Worm (Caenorhabditis elegans) whole organism, mixed stage, embryonic: ENCODE data around the gene Y17D7C.1.

ENCODE experiments used
- ceh-39 ChIP-seq: fragments of 150-350 bp; optimal IDR thresholded peaks from 2 replicates; lab custom pipeline; 2014; ENCODE audit warnings: missing biosample characterization, missing genetic modification characterization
- ceh-43 ChIP-seq: fragments of 200-800 bp; sonication (Bioruptor generic); optimal IDR thresholded peaks from 2 replicates; lab custom pipeline; 2018; ENCODE audit warnings: mild to moderate bottlenecking, missing genetic modification characterization, moderate library complexity, missing compliant biosample characterization
- ceh-83 ChIP-seq: fragments of 200-800 bp; sonication (Bioruptor generic); optimal IDR thresholded peaks from 2 replicates; lab custom pipeline; 2018; ENCODE audit warnings: mild to moderate bottlenecking, missing genetic modification characterization, missing compliant biosample characterization
- ces-1 ChIP-seq: fragments of 150-350 bp; optimal IDR thresholded peaks from 2 replicates; lab custom pipeline; 2014; ENCODE audit warnings: missing biosample characterization, missing genetic modification reagents, missing genetic modification characterization
- cnd-1 ChIP-seq: fragments of 200-800 bp; sonication (Bioruptor generic); optimal IDR thresholded peaks from 2 replicates; lab custom pipeline; 2018; ENCODE audit warnings: mild to moderate bottlenecking, missing genetic modification characterization, missing compliant biosample characterization
- drap-1 ChIP-seq: fragments of 200-800 bp; sonication (Bioruptor generic); optimal IDR thresholded peaks from 3 replicates; lab custom pipeline; 2018; ENCODE audit warnings: mild to moderate bottlenecking, missing genetic modification characterization, missing compliant biosample characterization
- elt-1 ChIP-seq: sonication (generic microtip); optimal IDR thresholded peaks from 2 replicates; lab custom pipeline; 2017; ENCODE audit warnings: missing genetic modification characterization, mild to moderate bottlenecking, missing compliant biosample characterization, antibody characterized with exemption, moderate library complexity, borderline replicate concordance; ENCODE audit not compliant: insufficient read depth
- flh-1 ChIP-seq: fragments of 200-800 bp; sonication (Bioruptor generic); optimal IDR thresholded peaks from 2 replicates; lab custom pipeline; 2018; ENCODE audit warnings: mild to moderate bottlenecking, missing genetic modification characterization, moderate library complexity, missing compliant biosample characterization
- ham-2 ChIP-seq: fragments of 200-800 bp; sonication (Bioruptor generic); optimal IDR thresholded peaks from 2 replicates; lab custom pipeline; 2018; ENCODE audit warnings: mild to moderate bottlenecking, missing genetic modification characterization, missing compliant biosample characterization
- lin-13 ChIP-seq: fragments of 150-350 bp; optimal IDR thresholded peaks from 2 replicates; lab custom pipeline; 2014; ENCODE audit warnings: missing biosample characterization, missing genetic modification characterization
- lin-32 ChIP-seq: fragments of 200-800 bp; sonication (Bioruptor generic); optimal IDR thresholded peaks from 2 replicates; lab custom pipeline; 2018; ENCODE audit warnings: mild to moderate bottlenecking, missing genetic modification characterization, missing compliant biosample characterization
- lsy-2 ChIP-seq: fragments of 150-350 bp; optimal IDR thresholded peaks from 2 replicates; lab custom pipeline; 2014; ENCODE audit warnings: missing biosample characterization, missing genetic modification characterization
- mep-1 ChIP-seq: fragments of 150-350 bp; optimal IDR thresholded peaks from 2 replicates; lab custom pipeline; 2017; ENCODE audit warnings: missing biosample characterization, missing genetic modification reagents, missing genetic modification characterization, inconsistent platforms
- mls-2 ChIP-seq: sonication (generic microtip); optimal IDR thresholded peaks from 2 replicates; lab custom pipeline; 2016; ENCODE audit warnings: mild to moderate bottlenecking, missing genetic modification characterization, moderate library complexity, missing compliant biosample characterization
- nhr-2 ChIP-seq: fragments of 150-350 bp; optimal IDR thresholded peaks from 2 replicates; lab custom pipeline; 2014; ENCODE audit warnings: missing biosample characterization, missing genetic modification characterization
- nhr-237 ChIP-seq: fragments of 150-350 bp; optimal IDR thresholded peaks from 2 replicates; lab custom pipeline; 2014; ENCODE audit warnings: missing biosample characterization, missing genetic modification characterization
- nhr-28 ChIP-seq: fragments of 150-350 bp; optimal IDR thresholded peaks from 2 replicates; lab custom pipeline; 2014; ENCODE audit warnings: missing biosample characterization, missing genetic modification characterization
- nhr-76 ChIP-seq: sonication (generic microtip); optimal IDR thresholded peaks from 2 replicates; lab custom pipeline; 2017; ENCODE audit warnings: missing biosample characterization, missing genetic modification characterization
- pha-4 ChIP-seq: fragments of 150-350 bp; optimal IDR thresholded peaks from 2 replicates; lab custom pipeline; 2018; ENCODE audit warnings: missing biosample characterization, missing genetic modification reagents, missing genetic modification characterization
- sem-2 ChIP-seq: fragments of 200-800 bp; sonication (Bioruptor generic); optimal IDR thresholded peaks from 2 replicates; lab custom pipeline; 2018; ENCODE audit warnings: mild to moderate bottlenecking, missing genetic modification characterization, missing compliant biosample characterization
- snpc-4 ChIP-seq: fragments of 150-350 bp; optimal IDR thresholded peaks from 2 replicates; lab custom pipeline; 2014; ENCODE audit warnings: missing biosample characterization, missing genetic modification characterization
- sptf-1 ChIP-seq: sonication (generic microtip); optimal IDR thresholded peaks from 2 replicates; lab custom pipeline; 2017; ENCODE audit warnings: mild to moderate bottlenecking, missing genetic modification characterization, moderate library complexity, missing compliant biosample characterization
- tbx-8 ChIP-seq: fragments of 200-800 bp; sonication (Bioruptor generic); optimal IDR thresholded peaks from 2 replicates; lab custom pipeline; 2018; ENCODE audit warnings: mild to moderate bottlenecking, missing genetic modification characterization, moderate library complexity, missing compliant biosample characterization
- unc-39 ChIP-seq: fragments of 150-350 bp; optimal IDR thresholded peaks from 2 replicates; lab custom pipeline; 2014; ENCODE audit warnings: missing biosample characterization, missing genetic modification characterization
- unc-62 ChIP-seq: fragments of 150-350 bp; optimal IDR thresholded peaks from 2 replicates; lab custom pipeline; 2014; ENCODE audit warnings: missing biosample characterization, missing genetic modification reagents, missing genetic modification characterization
- zip-8 ChIP-seq: fragments of 150-350 bp; optimal IDR thresholded peaks from 2 replicates; lab custom pipeline; 2014; ENCODE audit warnings: missing biosample characterization, missing genetic modification characterization

Y17D7C.1 gene

DNA sequence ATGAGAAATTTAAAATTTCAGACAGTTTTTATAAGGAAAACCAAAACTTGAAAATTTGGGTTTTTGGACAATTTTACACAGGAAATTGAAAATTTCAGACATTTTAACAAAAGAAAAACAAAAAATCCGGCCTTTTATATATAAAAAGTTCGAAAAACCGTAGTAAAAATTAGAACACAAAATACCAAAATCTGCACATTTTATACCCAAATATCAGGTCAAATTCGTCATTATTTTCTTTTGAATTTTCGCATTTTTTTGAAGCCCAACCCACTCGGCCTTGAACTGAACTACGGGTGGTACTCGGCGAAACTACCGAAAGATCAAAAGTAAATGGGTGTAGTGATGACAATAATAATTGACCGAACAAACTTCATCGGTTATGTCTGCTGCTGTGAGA, 39.2 kb upstream of the Y17D7C.1 start:
- TF ChIP-seq drap-1 (GFP tag; lab: Kevin White, UChicago) = no peak
- TF ChIP-seq ces-1 = no peak
- no peak for TF ChIP-seq ham-2 (GFP tag; lab: Kevin White, UChicago)
- no peak for TF ChIP-seq zip-8 (tag; lab: Kevin White, UChicago)
- TF ChIP-seq flh-1 = no peak
- no peak for TF ChIP-seq nhr-2 (tag; lab: Kevin White, UChicago)
- TF ChIP-seq sem-2 (GFP tag; lab: Kevin White, UChicago) = no peak
- no peak for TF ChIP-seq tbx-8
- TF ChIP-seq elt-1 (tag; lab: Kevin White, UChicago) = no peak
- TF ChIP-seq pha-4 (tag; lab: Kevin White, UChicago) = no peak
- no peak for TF ChIP-seq nhr-28 (tag; lab: Kevin White, UChicago)
- no peak for TF ChIP-seq snpc-4
- TF ChIP-seq mls-2 (tag; lab: Kevin White, UChicago) = no peak
- no peak for TF ChIP-seq ceh-39 (tag; lab: Kevin White, UChicago)
- no peak for TF ChIP-seq ceh-83 (GFP tag; lab: Kevin White, UChicago)

DNA sequence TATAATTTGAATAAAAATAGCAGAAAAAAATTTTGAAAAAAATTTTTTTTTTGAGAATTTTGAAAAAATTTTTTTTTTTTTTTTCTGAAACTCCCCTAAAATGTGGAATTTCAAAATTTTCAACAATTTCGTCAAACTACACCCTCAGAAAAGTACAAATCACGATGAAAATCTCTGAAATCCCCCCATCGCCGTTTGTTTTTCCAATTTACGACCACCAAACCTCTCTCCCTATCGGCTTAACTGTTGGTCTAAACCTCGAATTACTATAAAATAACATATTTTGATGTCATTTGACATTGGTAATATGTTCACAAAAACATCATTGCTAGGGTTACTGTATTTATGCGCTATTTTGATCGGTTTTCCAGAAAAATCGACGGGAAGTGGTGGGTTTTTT, 36.4 kb upstream of the Y17D7C.1 start, which contains the start of gene Y69H2.10:
TSS of gene Y69H2.10 (plus strand) at position 301 of the 400 bp plus-strand sequence.
- TF ChIP-seq sptf-1 (tag; lab: Kevin White, UChicago) (no peak), snpc-4 (no peak), lin-13 (tag; lab: Kevin White, UChicago) (no peak), unc-62 (GFP tag; lab: Kevin White, UChicago) (no peak), ceh-43 (GFP tag; lab: Kevin White, UChicago) (no peak)

ce11 chrV:18671811-18672210, 34.6 kb upstream of the Y17D7C.1 start:
- TF ChIP-seq mep-1 = no peak
- no peak for TF ChIP-seq lin-32
- TF ChIP-seq unc-62 (GFP tag; lab: Kevin White, UChicago) = no peak
- no peak for TF ChIP-seq ceh-39 (tag; lab: Kevin White, UChicago)
- TF ChIP-seq ham-2 (GFP tag; lab: Kevin White, UChicago) = no peak
- no peak for TF ChIP-seq pha-4 (tag; lab: Kevin White, UChicago)
- no peak for TF ChIP-seq zip-8 (tag; lab: Kevin White, UChicago)
- no peak for TF ChIP-seq lin-13 (tag; lab: Kevin White, UChicago)
- TF ChIP-seq, all 35 proteins: peak for 0

DNA sequence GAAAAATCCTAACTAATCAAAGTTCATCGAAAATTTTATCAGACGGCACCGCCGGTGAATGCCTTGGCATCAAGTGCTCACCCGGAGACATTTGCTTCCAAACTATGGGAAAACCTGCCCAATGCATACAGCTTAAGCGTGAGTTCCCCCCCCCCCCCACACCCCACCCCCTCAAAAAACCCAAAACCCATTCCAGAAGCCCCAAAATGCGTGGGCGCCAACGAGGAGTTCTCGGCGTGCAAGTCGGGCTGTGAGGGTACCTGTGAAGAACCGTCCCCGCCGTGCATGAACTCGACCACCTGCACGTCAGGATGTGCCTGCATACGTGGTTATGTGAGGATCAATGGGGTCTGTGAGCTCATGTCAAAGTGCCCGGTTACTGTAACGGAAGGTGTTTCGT, 32.0 kb upstream of the Y17D7C.1 start:
- TF ChIP-seq drap-1 (GFP tag; lab: Kevin White, UChicago) (peak; percentile 52), pha-4 (tag; lab: Kevin White, UChicago) (no peak)
- TF ChIP-seq, all 35 proteins: peak for 1

- no peak for TF ChIP-seq nhr-237 (tag; lab: Kevin White, UChicago)
- peak; percentile 28 for TF ChIP-seq ces-1
Observed at ce11 chrV:18684455-18684987, 21.8 kb upstream of the Y17D7C.1 start, which contains the start of gene Y69H2.17. TSS of gene Y69H2.17 (plus strand) at chrV:18684937.

ce11 chrV:18687361-18687760, 19.0 kb upstream of the Y17D7C.1 start:
- no peak for TF ChIP-seq elt-1 (tag; lab: Kevin White, UChicago)
- TF ChIP-seq nhr-28 (tag; lab: Kevin White, UChicago) = no peak
- no peak for TF ChIP-seq pha-4 (tag; lab: Kevin White, UChicago)
- TF ChIP-seq nhr-237 (tag; lab: Kevin White, UChicago) = no peak
- no peak for TF ChIP-seq cnd-1 (tag; lab: Kevin White, UChicago)
- TF ChIP-seq ces-1 = no peak
- no peak for TF ChIP-seq unc-62 (GFP tag; lab: Kevin White, UChicago)
- TF ChIP-seq lsy-2 (tag; lab: Kevin White, UChicago) = no peak
- TF ChIP-seq mls-2 (tag; lab: Kevin White, UChicago) = no peak
- no peak for TF ChIP-seq zip-8 (tag; lab: Kevin White, UChicago)

DNA sequence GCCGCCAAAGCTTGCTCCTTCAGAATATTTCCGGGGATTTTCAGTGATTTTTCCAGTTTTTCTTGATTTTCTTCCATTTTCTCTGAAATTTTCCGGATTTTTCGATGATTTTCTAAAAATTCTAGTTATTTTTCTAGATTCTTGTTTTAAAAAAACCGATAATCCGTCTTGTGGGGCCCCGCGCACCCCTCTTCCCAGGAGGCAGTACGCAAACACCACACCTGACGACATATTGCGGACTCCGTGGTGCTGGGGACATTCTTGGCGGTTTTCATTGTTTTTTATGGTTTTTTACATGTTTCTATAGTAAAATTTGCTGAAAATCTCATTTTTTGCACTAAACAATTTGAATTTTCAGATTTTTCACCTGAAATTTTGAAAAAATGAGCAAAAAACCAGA, 16.7 kb upstream of the Y17D7C.1 start, which contains the start of the genes ubc-19 and Y69H2.7:
TSS of gene ubc-19 (minus strand) at position 82 of the 400 bp plus-strand sequence.
TSS of gene Y69H2.7 (plus strand) at position 309 of the 400 bp plus-strand sequence.
- peak; percentile 23 for TF ChIP-seq lsy-2 (tag; lab: Kevin White, UChicago)
- TF ChIP-seq unc-39 (tag; lab: Kevin White, UChicago) = no peak
- TF ChIP-seq sptf-1 (tag; lab: Kevin White, UChicago) = peak; percentile 35
- TF ChIP-seq ceh-39 (tag; lab: Kevin White, UChicago) = peak; percentile 79
- TF ChIP-seq lin-13 (tag; lab: Kevin White, UChicago) = peak; percentile 4
- TF ChIP-seq nhr-76 (tag; lab: Kevin White, UChicago) = no peak
